Worm (Caenorhabditis elegans) whole organism, L4 larva: ENCODE measurements around the gene irld-4.
A peak's percentile ranks its signal among the peaks of the same experiment; 100 is the strongest.

ENCODE experiments used
- D1046.2 ChIP-seq: fragments of 200-800 bp; sonication (Bioruptor generic); IDR thresholded peaks from 2 replicates; pipeline ENCODE4 v1.3.6; 2022; ENCODE audit warnings: missing genetic modification characterization, missing compliant biosample characterization
- F10B5.3 ChIP-seq: sonication (generic microtip); optimal IDR thresholded peaks from 2 replicates; lab custom pipeline; 2016; ENCODE audit warnings: mild to moderate bottlenecking, missing genetic modification characterization, missing compliant biosample characterization
- F26F4.8 ChIP-seq: fragments of 200-800 bp; sonication (Bioruptor generic); conservative IDR thresholded peaks from 2 replicates; pipeline ENCODE4 v1.3.6; 2022; ENCODE audit warnings: missing genetic modification characterization, missing compliant biosample characterization
- F44E2.7 ChIP-seq: fragments of 200-800 bp; sonication (Bioruptor generic); IDR thresholded peaks from 2 replicates; pipeline ENCODE4 v2.1.2; 2022; ENCODE audit warnings: missing genetic modification characterization, missing compliant biosample characterization
- F49E8.2 ChIP-seq: sonication (generic microtip); optimal IDR thresholded peaks from 2 replicates; lab custom pipeline; 2016; ENCODE audit warnings: missing compliant biosample characterization, mild to moderate bottlenecking, missing genetic modification characterization, borderline replicate concordance
- T20F7.1 ChIP-seq: fragments of 200-800 bp; sonication (Bioruptor generic); optimal IDR thresholded peaks from 2 replicates; lab custom pipeline; 2018; ENCODE audit warnings: mild to moderate bottlenecking, missing genetic modification characterization, missing compliant biosample characterization
- T26A8.4 ChIP-seq: fragments of 200-800 bp; sonication (Bioruptor generic); IDR thresholded peaks from 2 replicates; pipeline ENCODE4 v1.3.6; 2022; ENCODE audit warnings: missing genetic modification characterization, missing compliant biosample characterization
- Y105C5A.15 ChIP-seq: fragments of 200-800 bp; sonication (Bioruptor generic); IDR thresholded peaks from 2 replicates; pipeline ENCODE4 v1.3.6; 2022; ENCODE audit warnings: missing genetic modification characterization, missing compliant biosample characterization
- Y5F2A.4 ChIP-seq: fragments of 200-800 bp; sonication (Bioruptor generic); optimal IDR thresholded peaks from 2 replicates; lab custom pipeline; 2018; ENCODE audit warnings: mild to moderate bottlenecking, missing genetic modification characterization, missing compliant biosample characterization
- ceh-32 ChIP-seq: sonication (generic microtip); optimal IDR thresholded peaks from 2 replicates; lab custom pipeline; 2016; ENCODE audit warnings: mild to moderate bottlenecking, missing genetic modification characterization, missing compliant biosample characterization; ENCODE audit not compliant: poor library complexity
- ceh-44 ChIP-seq: fragments of 200-800 bp; sonication (Bioruptor generic); IDR thresholded peaks from 2 replicates; pipeline ENCODE4 v1.3.6; 2022; ENCODE audit warnings: missing genetic modification reagents, missing genetic modification characterization, missing compliant biosample characterization
- cey-2 ChIP-seq: sonication (generic microtip); optimal IDR thresholded peaks from 3 replicates; lab custom pipeline; 2017; ENCODE audit warnings: missing genetic modification characterization, mild to moderate bottlenecking, missing compliant biosample characterization, antibody characterized with exemption, borderline replicate concordance; ENCODE audit not compliant: insufficient read depth
- ctbp-1 ChIP-seq: fragments of 200-800 bp; sonication (Bioruptor generic); IDR thresholded peaks from 2 replicates; pipeline ENCODE4 v1.3.6; 2022; ENCODE audit warnings: missing genetic modification reagents, missing genetic modification characterization, missing compliant biosample characterization
- daf-12 ChIP-seq: fragments of 150-350 bp; optimal IDR thresholded peaks from 2 replicates; lab custom pipeline; 2014; ENCODE audit warnings: missing biosample characterization, missing genetic modification reagents, missing genetic modification characterization
- dmd-6 ChIP-seq: fragments of 200-800 bp; sonication (Bioruptor generic); IDR thresholded peaks from 2 replicates; pipeline ENCODE4 v1.3.6; 2022; ENCODE audit warnings: missing genetic modification reagents, missing genetic modification characterization, missing compliant biosample characterization
- dpl-1 ChIP-seq: fragments of 150-350 bp; optimal IDR thresholded peaks from 2 replicates; lab custom pipeline; 2014; ENCODE audit warnings: missing biosample characterization, missing genetic modification reagents, missing genetic modification characterization
- egl-27 ChIP-seq: sonication (generic microtip); optimal IDR thresholded peaks from 3 replicates; lab custom pipeline; 2017; ENCODE audit warnings: missing biosample characterization, missing genetic modification reagents, missing genetic modification characterization
- fkh-10 ChIP-seq: fragments of 150-350 bp; optimal IDR thresholded peaks from 2 replicates; lab custom pipeline; 2014; ENCODE audit warnings: missing biosample characterization, missing genetic modification reagents, missing genetic modification characterization
- fos-1 ChIP-seq: fragments of 150-350 bp; optimal IDR thresholded peaks from 2 replicates; lab custom pipeline; 2014; ENCODE audit warnings: missing biosample characterization, missing genetic modification characterization
- gei-8 ChIP-seq: fragments of 200-800 bp; sonication (Bioruptor generic); optimal IDR thresholded peaks from 2 replicates; lab custom pipeline; 2018; ENCODE audit warnings: mild to moderate bottlenecking, missing genetic modification characterization, missing compliant biosample characterization
- hlh-30 ChIP-seq: sonication (generic microtip); optimal IDR thresholded peaks from 2 replicates; lab custom pipeline; 2017; ENCODE audit warnings: antibody characterized with exemption, mild to moderate bottlenecking, missing genetic modification characterization, missing compliant biosample characterization; ENCODE audit not compliant: insufficient read depth
- hmg-1.1 ChIP-seq: fragments of 200-800 bp; sonication (Bioruptor generic); IDR thresholded peaks from 2 replicates; pipeline ENCODE4 v1.3.6; 2022; ENCODE audit warnings: missing genetic modification reagents, missing genetic modification characterization, missing compliant biosample characterization
- lim-7 ChIP-seq: fragments of 200-800 bp; sonication (Bioruptor generic); IDR thresholded peaks from 2 replicates; pipeline ENCODE4 v1.3.6; 2022; ENCODE audit warnings: missing genetic modification characterization, missing compliant biosample characterization
- lin-13 ChIP-seq: fragments of 150-350 bp; optimal IDR thresholded peaks from 2 replicates; lab custom pipeline; 2014; ENCODE audit warnings: missing biosample characterization, missing genetic modification reagents, missing genetic modification characterization
- lin-15B ChIP-seq: fragments of 150-350 bp; sonication (generic microtip); optimal IDR thresholded peaks from 3 replicates; lab custom pipeline; 2014; ENCODE audit warnings: missing biosample characterization, missing genetic modification characterization
- lin-39 ChIP-seq: fragments of 150-350 bp; optimal IDR thresholded peaks from 2 replicates; lab custom pipeline; 2014; ENCODE audit warnings: missing biosample characterization, missing genetic modification reagents, missing genetic modification characterization
- lir-3 ChIP-seq: sonication (generic microtip); optimal IDR thresholded peaks from 2 replicates; lab custom pipeline; 2016; ENCODE audit warnings: mild to moderate bottlenecking, missing genetic modification characterization, missing compliant biosample characterization
- lsy-2 ChIP-seq, 2 experiments: fragments of 150-350 bp in 1 of 2; sonication (generic microtip) in 1 of 2; optimal IDR thresholded peaks; 2 replicates each; lab custom pipeline; 2014 to 2017; ENCODE audit warnings: missing biosample characterization in 2 of 2, missing genetic modification characterization in 2 of 2
- madf-5 ChIP-seq, 2 experiments: fragments of 200-800 bp; sonication (Bioruptor generic); IDR thresholded peaks; 2 replicates each; pipeline ENCODE4 v1.3.6; 2022; ENCODE audit warnings: missing compliant biosample characterization in 2 of 2, missing genetic modification characterization in 2 of 2
- madf-9 ChIP-seq: fragments of 200-800 bp; sonication (Bioruptor generic); conservative IDR thresholded peaks from 2 replicates; pipeline ENCODE4 v1.3.6; 2022; ENCODE audit warnings: missing genetic modification reagents, missing genetic modification characterization, missing compliant biosample characterization
- mep-1 ChIP-seq: fragments of 150-350 bp; sonication (generic microtip); optimal IDR thresholded peaks from 3 replicates; lab custom pipeline; 2014; ENCODE audit warnings: missing biosample characterization, missing genetic modification characterization
- mxl-2 ChIP-seq: fragments of 200-800 bp; sonication (Bioruptor generic); conservative IDR thresholded peaks from 2 replicates; pipeline ENCODE4 v1.3.6; 2022; ENCODE audit warnings: missing genetic modification reagents, missing genetic modification characterization, missing compliant biosample characterization
- nhr-11 ChIP-seq: fragments of 150-350 bp; optimal IDR thresholded peaks from 2 replicates; lab custom pipeline; 2014; ENCODE audit warnings: missing biosample characterization, missing genetic modification characterization
- nhr-111 ChIP-seq: fragments of 200-800 bp; sonication (Bioruptor generic); optimal IDR thresholded peaks from 2 replicates; lab custom pipeline; 2018; ENCODE audit warnings: mild to moderate bottlenecking, missing genetic modification characterization, missing compliant biosample characterization
- nhr-25 ChIP-seq: sonication (generic microtip); optimal IDR thresholded peaks from 2 replicates; lab custom pipeline; 2017; ENCODE audit warnings: missing genetic modification characterization, mild to moderate bottlenecking, missing compliant biosample characterization, antibody characterized with exemption, moderate library complexity, borderline replicate concordance; ENCODE audit not compliant: insufficient read depth
- nhr-41 ChIP-seq: fragments of 200-800 bp; sonication (Bioruptor generic); IDR thresholded peaks from 2 replicates; pipeline ENCODE4 v1.3.6; 2022; ENCODE audit warnings: missing genetic modification reagents, missing genetic modification characterization, missing compliant biosample characterization
- pqm-1 ChIP-seq: sonication (generic microtip); optimal IDR thresholded peaks from 2 replicates; lab custom pipeline; 2017; ENCODE audit warnings: missing biosample characterization, missing genetic modification characterization
- sdz-12 ChIP-seq: fragments of 200-800 bp; sonication (Bioruptor generic); optimal IDR thresholded peaks from 2 replicates; lab custom pipeline; 2018; ENCODE audit warnings: mild to moderate bottlenecking, missing genetic modification characterization, missing compliant biosample characterization
- snpc-1.2 ChIP-seq: fragments of 200-800 bp; sonication (Bioruptor generic); IDR thresholded peaks from 2 replicates; pipeline ENCODE4 v1.3.6; 2022; ENCODE audit warnings: missing genetic modification reagents, missing genetic modification characterization, missing compliant biosample characterization
- snpc-4 ChIP-seq: fragments of 150-350 bp; optimal IDR thresholded peaks from 2 replicates; lab custom pipeline; 2014; ENCODE audit warnings: missing biosample characterization, missing genetic modification characterization
- tag-97 ChIP-seq: fragments of 200-800 bp; sonication (Bioruptor generic); IDR thresholded peaks from 2 replicates; pipeline ENCODE4 v1.3.6; 2022; ENCODE audit warnings: missing genetic modification characterization, missing compliant biosample characterization
- tra-1 ChIP-seq: fragments of 200-800 bp; sonication (Bioruptor generic); IDR thresholded peaks from 2 replicates; pipeline ENCODE4 v1.3.6; 2022; ENCODE audit warnings: missing genetic modification reagents, missing genetic modification characterization, missing compliant biosample characterization
- unc-39 ChIP-seq: sonication (generic microtip); optimal IDR thresholded peaks from 2 replicates; lab custom pipeline; 2017; ENCODE audit warnings: missing biosample characterization, missing genetic modification characterization
- unc-62 ChIP-seq, 3 experiments: fragments of 150-350 bp in 1 of 3; sonication (generic microtip); optimal IDR thresholded peaks in 2 of 3; peaks in 1 of 3; 1 replicate in 1 of 3; 2 replicates in 2 of 3; lab custom pipeline; 2014 to 2017; ENCODE audit warnings: missing biosample characterization in 3 of 3, missing genetic modification characterization in 3 of 3, missing genetic modification reagents in 3 of 3, missing genotype in 1 of 3
- vab-7 ChIP-seq: fragments of 200-800 bp; sonication (Bioruptor generic); IDR thresholded peaks from 2 replicates; pipeline ENCODE4 v1.3.6; 2022; ENCODE audit warnings: missing genetic modification reagents, missing genetic modification characterization, missing compliant biosample characterization
- zfp-2 ChIP-seq: sonication (generic microtip); optimal IDR thresholded peaks from 2 replicates; lab custom pipeline; 2016; ENCODE audit warnings: mild to moderate bottlenecking, missing genetic modification characterization, missing compliant biosample characterization
- zip-11 ChIP-seq: fragments of 200-800 bp; sonication (Bioruptor generic); IDR thresholded peaks from 2 replicates; pipeline ENCODE4 v1.3.6; 2022; ENCODE audit warnings: missing genetic modification characterization, missing compliant biosample characterization
- zip-2 ChIP-seq: fragments of 150-350 bp; optimal IDR thresholded peaks from 2 replicates; lab custom pipeline; 2014; ENCODE audit warnings: missing biosample characterization, missing genetic modification characterization

irld-4 gene

DNA sequence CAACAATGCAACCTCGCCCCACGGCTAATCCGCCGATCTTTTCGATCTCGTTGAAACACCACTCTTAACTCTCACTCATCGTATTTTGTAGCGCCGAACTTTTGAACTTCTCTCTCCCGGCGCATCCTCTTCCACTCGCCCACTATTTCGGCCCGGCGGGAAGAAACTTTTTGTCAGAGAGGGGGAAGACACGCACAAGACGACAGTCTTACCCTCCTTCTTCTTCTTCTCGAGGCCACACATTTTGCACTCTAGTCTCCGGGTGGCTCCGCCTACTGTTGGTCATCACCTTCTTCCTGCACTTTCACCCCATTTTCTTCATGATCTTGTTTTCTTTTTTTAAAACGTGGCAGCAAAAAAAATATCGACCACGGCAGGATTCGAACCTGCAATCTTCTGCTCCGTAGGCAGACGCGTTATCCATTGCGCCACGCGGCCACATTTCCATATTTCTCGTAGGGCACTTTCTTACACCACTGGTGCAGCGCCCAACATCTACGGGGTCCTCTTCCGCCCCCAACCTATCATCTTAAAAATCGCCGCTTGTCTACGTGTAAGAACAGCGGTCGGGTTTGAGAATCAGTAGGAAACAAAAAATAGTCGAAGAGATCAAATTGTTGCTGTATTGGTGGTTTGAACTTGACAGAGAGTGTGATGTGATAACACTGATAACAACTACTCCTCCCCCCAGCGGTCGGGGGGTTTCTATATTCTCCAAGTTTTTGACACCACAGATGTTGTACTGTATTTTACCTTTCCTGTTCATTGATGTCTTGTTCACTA lies 21.8 kb upstream of the irld-4 start (continued):
- TF ChIP-seq lir-3 (tag; lab: Kevin White, UChicago) = peak; percentile 33
- no peak for TF ChIP-seq madf-9
- TF ChIP-seq snpc-1.2 (GFP tag; lab: Robert Waterston, UW) = peak; percentile 99
- no peak for TF ChIP-seq zip-11
- peak; percentile 83 for TF ChIP-seq hlh-30
- no peak for TF ChIP-seq tag-97
- TF ChIP-seq Y105C5A.15 (GFP tag; lab: Robert Waterston, UW) = 0 out of 2 replicates have a peak, but pooled peaks have one; percentile 52
- no peak for TF ChIP-seq zfp-2
- no peak for TF ChIP-seq zip-2 (tag; lab: Kevin White, UChicago)
- TF ChIP-seq nhr-41 (GFP tag; lab: Robert Waterston, UW) = no peak
- TF ChIP-seq unc-39 (tag; lab: Kevin White, UChicago) = no peak
- no peak for TF ChIP-seq lin-39
- no peak for TF ChIP-seq nhr-111
- TF ChIP-seq F10B5.3 (tag; lab: Kevin White, UChicago) = no peak
- no peak for TF ChIP-seq snpc-4 (tag; lab: Kevin White, UChicago)
- TF ChIP-seq sdz-12 = no peak
- no peak for TF ChIP-seq Y5F2A.4 (GFP tag; lab: Kevin White, UChicago)
- TF ChIP-seq F44E2.7 (GFP tag; lab: Robert Waterston, UW) = no peak
- TF ChIP-seq daf-12 = no peak
- peak; percentile 5 for TF ChIP-seq dpl-1 (GFP tag; lab: Kevin White, UChicago)
- TF ChIP-seq F26F4.8 (GFP tag; lab: Robert Waterston, UW) = no peak
- peak; percentile 36 to 61 for TF ChIP-seq lsy-2 (tag; optimal IDR thresholded peaks at IDR 0.05; lab: Kevin White, UChicago)
- TF ChIP-seq T20F7.1 (GFP tag; lab: Kevin White, UChicago) = no peak
- no peak for TF ChIP-seq lim-7 (GFP tag; lab: Robert Waterston, UW)
- no peak for TF ChIP-seq ceh-32 (tag; lab: Kevin White, UChicago)
- peak; percentile 53; the same call in 1 of the 2 replicates for TF ChIP-seq ctbp-1
- peak in 1 of 2 experiments; percentile 24 for TF ChIP-seq unc-62 (GFP tag; optimal IDR thresholded peaks at IDR 0.05 in 1 of 2; lab: Kevin White, UChicago)
- TF ChIP-seq unc-62 (tag; optimal IDR thresholded peaks at IDR 0.05; lab: Kevin White, UChicago) = no peak
- peak; percentile 36; the same call in 1 of the 2 replicates for TF ChIP-seq tra-1
- TF ChIP-seq nhr-11 = peak; percentile 67
- TF ChIP-seq egl-27 (tag; lab: Kevin White, UChicago) = no peak
- TF ChIP-seq T26A8.4 (GFP tag; lab: Robert Waterston, UW) = 0 out of 2 replicates have a peak, but pooled peaks have one; percentile 64
- TF ChIP-seq D1046.2 (GFP tag; lab: Robert Waterston, UW) = 0 out of 2 replicates have a peak, but pooled peaks have one; percentile 3
- no peak for TF ChIP-seq cey-2
- TF ChIP-seq nhr-25 (tag; lab: Kevin White, UChicago) = peak; percentile 75
- TF ChIP-seq fos-1 (tag; lab: Kevin White, UChicago) = no peak
- peak; percentile 59 for TF ChIP-seq gei-8 (GFP tag; lab: Kevin White, UChicago)
- no peak for TF ChIP-seq F49E8.2
- TF ChIP-seq mep-1 (tag; lab: Kevin White, UChicago) = peak; percentile 73
- TF ChIP-seq ceh-44 (GFP tag; lab: Robert Waterston, UW) = no peak
- TF ChIP-seq mxl-2 = no peak
- peak; percentile 40 for TF ChIP-seq pqm-1 (tag; lab: Kevin White, UChicago)
- TF ChIP-seq fkh-10 (GFP tag; lab: Kevin White, UChicago) = no peak
- TF ChIP-seq hmg-1.1 (GFP tag; lab: Robert Waterston, UW) = peak; percentile 7; the same call in 1 of the 2 replicates
- no peak for TF ChIP-seq lin-15B (tag; lab: Kevin White, UChicago)
- 0 out of 2 replicates have a peak, but pooled peaks have one; percentile 14 for TF ChIP-seq vab-7
- peak; percentile 95 for TF ChIP-seq dmd-6 (GFP tag; lab: Robert Waterston, UW)
- TF ChIP-seq madf-5 (GFP tag; IDR thresholded peaks at IDR 0.05; lab: Robert Waterston, UW) = 0 out of 4 replicates have a peak, but pooled peaks of 1 of the 2 experiments have one; percentile 34
- TF ChIP-seq lin-13 (GFP tag; lab: Kevin White, UChicago) = peak; percentile 22
